Worm (Caenorhabditis elegans): ENCODE results near the gene chil-19.

Gene chil-19

ce11 chrII:9438853-9439252 is 15.4 kb downstream of the chil-19 start:
- TF ChIP-seq cnd-1 (tag; optimal IDR thresholded peaks at IDR 0.05) (no peak), sem-2 (GFP tag; optimal IDR thresholded peaks at IDR 0.05) (no peak), hlh-1 (tag; optimal IDR thresholded peaks at IDR 0.05) (no peak), M03D4.4 (tag; optimal IDR thresholded peaks at IDR 0.05) (no peak)

- TF ChIP-seq nhr-2 (tag; optimal IDR thresholded peaks at IDR 0.05) (no peak), M03D4.4 (tag; optimal IDR thresholded peaks at IDR 0.05) (no peak), unc-39 (tag; optimal IDR thresholded peaks at IDR 0.05) (no peak), ceh-43 (GFP tag; optimal IDR thresholded peaks at IDR 0.05) (no peak), nhr-12 (tag; optimal IDR thresholded peaks at IDR 0.05) (no peak), bed-3 (GFP tag; optimal IDR thresholded peaks at IDR 0.05) (no peak), elt-3 (tag; optimal IDR thresholded peaks at IDR 0.05) (no peak), ceh-39 (tag; optimal IDR thresholded peaks at IDR 0.05) (no peak), nhr-237 (tag; optimal IDR thresholded peaks at IDR 0.05) (no peak), ceh-83 (GFP tag; optimal IDR thresholded peaks at IDR 0.05) (no peak), unc-120 (tag; optimal IDR thresholded peaks at IDR 0.05; ENCODE audit: poor library complexity, severe bottlenecking) (no peak), lsy-2 (tag; optimal IDR thresholded peaks at IDR 0.05) (no peak), snpc-4 (tag; optimal IDR thresholded peaks at IDR 0.05) (no peak), cnd-1 (tag; optimal IDR thresholded peaks at IDR 0.05) (no peak)
Measured at ce11 chrII:9438227-9438626, 16.0 kb downstream of the chil-19 start, which contains the start of gene chil-13. chil-13 (minus strand) TSS chrII:9438327.

DNA sequence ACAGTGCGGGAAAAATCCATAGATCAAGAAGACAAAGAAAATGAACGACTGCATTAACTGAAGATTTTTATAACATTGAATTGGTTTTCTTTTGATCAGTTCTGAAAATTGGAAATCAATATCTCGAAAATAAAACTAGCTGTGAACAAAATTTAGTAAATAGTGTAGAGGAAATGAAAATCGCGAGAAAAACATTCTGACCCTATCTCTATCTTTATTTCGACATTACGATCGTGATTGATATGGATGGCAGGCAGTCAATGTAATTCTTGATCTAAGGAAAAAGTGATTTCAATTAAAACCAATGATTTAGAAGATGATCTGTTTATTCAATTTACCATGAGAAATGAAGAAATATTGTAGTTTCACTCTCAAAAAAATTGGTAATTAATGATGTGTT is 18.2 kb downstream of the chil-19 start, which contains the start of gene kin-16:
Gene kin-16 (minus strand): TSS at position 101 of the 400 bp plus-strand sequence.
- no peak for TF ChIP-seq cnd-1 (tag; optimal IDR thresholded peaks at IDR 0.05)
- TF ChIP-seq ham-2 (GFP tag; optimal IDR thresholded peaks at IDR 0.05): no peak

DNA sequence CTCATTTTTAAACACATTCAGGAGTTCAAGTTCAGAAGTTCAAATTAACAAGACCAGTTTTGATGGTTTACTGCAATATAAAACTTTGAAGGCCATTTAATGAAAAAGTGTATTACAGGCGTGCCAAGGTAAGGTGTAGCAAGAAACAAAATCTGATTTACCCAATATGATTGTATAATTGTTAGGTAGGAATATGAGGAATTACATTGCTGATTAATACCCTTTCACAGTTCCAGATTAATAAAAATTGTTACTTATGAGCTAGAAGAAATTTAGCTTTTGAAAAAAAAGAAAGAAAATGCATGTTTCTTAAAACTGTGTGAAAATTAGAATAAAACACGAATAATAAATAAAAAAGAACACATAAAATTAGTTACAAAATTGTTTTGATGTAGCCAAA is 20.6 kb downstream of the chil-19 start, which contains the start of gene kin-15:
Gene kin-15 (minus strand): TSS at position 101 of the 400 bp plus-strand sequence.
- TF ChIP-seq drap-1 (GFP tag; optimal IDR thresholded peaks at IDR 0.05) (no peak), ceh-39 (tag; optimal IDR thresholded peaks at IDR 0.05) (no peak), mls-2 (tag; optimal IDR thresholded peaks at IDR 0.05) (no peak), cnd-1 (tag; optimal IDR thresholded peaks at IDR 0.05) (no peak), nhr-28 (tag; optimal IDR thresholded peaks at IDR 0.05) (no peak), nhr-2 (tag; optimal IDR thresholded peaks at IDR 0.05) (no peak), sem-2 (GFP tag; optimal IDR thresholded peaks at IDR 0.05) (no peak), blmp-1 (tag; optimal IDR thresholded peaks at IDR 0.05) (no peak), ceh-43 (GFP tag; optimal IDR thresholded peaks at IDR 0.05) (no peak), ces-1 (GFP tag; optimal IDR thresholded peaks at IDR 0.05) (no peak), elt-1 (tag; optimal IDR thresholded peaks at IDR 0.05; ENCODE audit: borderline replicate concordance, insufficient read depth) (no peak), unc-120 (tag; optimal IDR thresholded peaks at IDR 0.05; ENCODE audit: poor library complexity, severe bottlenecking) (no peak), ceh-83 (GFP tag; optimal IDR thresholded peaks at IDR 0.05) (no peak), mep-1 (tag; optimal IDR thresholded peaks at IDR 0.05) (no peak)

DNA sequence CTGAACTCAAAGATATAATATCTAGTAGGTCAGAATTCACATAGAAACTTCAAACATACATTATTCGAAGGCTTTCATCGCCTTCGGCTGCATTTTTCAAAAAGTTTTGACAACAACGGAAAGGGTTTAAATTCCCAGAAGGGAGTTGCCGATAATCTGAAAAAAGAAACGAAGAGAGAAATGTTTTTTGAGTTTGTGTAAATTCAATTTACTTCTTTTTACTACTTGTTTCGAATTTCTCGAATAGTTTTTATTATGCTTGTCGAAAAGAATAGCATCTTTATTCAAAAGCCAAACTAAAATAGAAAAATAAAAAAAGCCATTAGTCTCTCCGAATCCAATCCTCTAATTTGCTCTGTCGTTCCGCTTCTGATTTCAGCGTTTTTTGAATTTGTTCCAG is 23.1 kb downstream of the chil-19 start:
- TF ChIP-seq nhr-28 (tag; optimal IDR thresholded peaks at IDR 0.05) (no peak), ces-1 (GFP tag; optimal IDR thresholded peaks at IDR 0.05) (peak; percentile 27), mep-1 (tag; optimal IDR thresholded peaks at IDR 0.05) (no peak)

DNA sequence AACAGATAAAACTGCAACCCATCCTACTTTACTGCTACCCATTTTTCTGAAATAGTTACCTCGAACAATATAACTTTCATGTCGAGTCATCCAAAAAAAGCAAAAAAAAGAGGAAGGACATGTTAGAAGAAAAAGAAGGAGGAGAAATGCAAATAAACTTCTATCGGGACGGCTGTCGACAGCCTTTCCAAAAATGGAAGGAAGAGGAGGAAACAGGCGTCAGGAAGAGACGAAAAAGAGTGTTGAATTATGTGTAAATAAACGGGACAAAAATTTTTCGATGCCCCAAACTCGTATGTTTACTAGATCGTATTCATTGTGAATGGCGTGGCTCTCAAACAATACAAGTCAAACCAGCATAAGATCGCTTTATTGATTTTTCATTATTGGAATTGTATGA is 26.6 kb downstream of the chil-19 start, which contains the start of gene M176.5:
Gene M176.5 (minus strand): TSS at position 101 of the 400 bp plus-strand sequence.
- TF ChIP-seq elt-1 (tag; optimal IDR thresholded peaks at IDR 0.05; ENCODE audit: borderline replicate concordance, insufficient read depth): no peak
- no peak for TF ChIP-seq sptf-1 (tag; optimal IDR thresholded peaks at IDR 0.05)
- TF ChIP-seq M03D4.4 (tag; optimal IDR thresholded peaks at IDR 0.05): no peak
- no peak for TF ChIP-seq bed-3 (GFP tag; optimal IDR thresholded peaks at IDR 0.05)
- TF ChIP-seq mep-1 (tag; optimal IDR thresholded peaks at IDR 0.05): no peak
- no peak for TF ChIP-seq nhr-76 (tag; optimal IDR thresholded peaks at IDR 0.05)
- no peak for TF ChIP-seq ceh-83 (GFP tag; optimal IDR thresholded peaks at IDR 0.05)
- no peak for TF ChIP-seq blmp-1 (tag; optimal IDR thresholded peaks at IDR 0.05)
- no peak for TF ChIP-seq tbx-8 (GFP tag; optimal IDR thresholded peaks at IDR 0.05)
- no peak for TF ChIP-seq mab-5 (tag; optimal IDR thresholded peaks at IDR 0.05)
- TF ChIP-seq unc-120 (tag; optimal IDR thresholded peaks at IDR 0.05; ENCODE audit: poor library complexity, severe bottlenecking): no peak

All from whole organism, mixed stage, embryonic.